Worm (Caenorhabditis elegans): ENCODE measurements around the gene iglr-2.

The iglr-2 gene

ce11 chrIII:8331211-8331610 lies at the start of gene iglr-2:
Gene iglr-2 (minus strand): TSS chrIII:8331311.
- TF ChIP-seq repo-1 (tag; optimal IDR thresholded peaks at IDR 0.05) (no peak), C17E4.6 (GFP tag; IDR thresholded peaks at IDR 0.05) (no peak), lsy-27 (tag; optimal IDR thresholded peaks at IDR 0.05; ENCODE audit: borderline replicate concordance, insufficient read depth) (no peak), aptf-3 (GFP tag; IDR thresholded peaks at IDR 0.05) (no peak), ztf-25 (GFP tag; IDR thresholded peaks at IDR 0.05) (no peak), B0035.1 (tag; optimal IDR thresholded peaks at IDR 0.05) (no peak), dpl-1 (GFP tag; optimal IDR thresholded peaks at IDR 0.05) (no peak), nhr-179 (tag; optimal IDR thresholded peaks at IDR 0.05) (no peak), ets-4 (GFP tag; optimal IDR thresholded peaks at IDR 0.05) (no peak), attf-5 (GFP tag; optimal IDR thresholded peaks at IDR 0.05) (no peak), T07F8.4 (tag; optimal IDR thresholded peaks at IDR 0.05) (no peak), Y56A3A.18 (GFP tag; IDR thresholded peaks at IDR 0.05) (no peak)

DNA sequence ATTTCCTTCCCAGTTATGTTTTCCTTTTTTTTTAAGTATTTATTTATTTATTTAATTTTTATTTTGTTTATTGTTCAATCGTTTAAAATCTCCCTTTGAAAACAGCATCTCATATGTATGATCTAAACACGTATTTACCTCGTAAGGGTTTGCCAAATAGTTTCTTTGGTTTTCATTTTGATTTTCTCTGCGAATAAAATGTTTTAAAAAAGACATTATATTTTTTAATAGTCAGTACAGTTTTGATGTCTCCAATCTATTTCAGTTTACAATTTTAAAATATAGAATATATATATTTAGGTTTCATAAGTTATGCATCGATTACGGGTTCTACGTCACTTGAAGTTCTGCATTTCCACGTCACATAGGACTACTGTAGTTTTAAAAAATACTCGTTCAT lies 49.5 kb upstream of the iglr-2 start, which contains the start of gene R05D3.12:
Gene R05D3.12, plus strand, starts transcription at position 301 of the 400 bp plus-strand sequence.
- no peak for TF ChIP-seq B0019.2 (GFP tag; conservative IDR thresholded peaks at IDR 0.05)
- TF ChIP-seq madf-6 (GFP tag; IDR thresholded peaks at IDR 0.05): peak; percentile 27; the same call in 1 of the 2 replicates
- TF ChIP-seq Y53G8AR.9 (GFP tag; conservative IDR thresholded peaks at IDR 0.05): 0 out of 2 replicates have a peak, but pooled peaks have one; percentile 16

DNA sequence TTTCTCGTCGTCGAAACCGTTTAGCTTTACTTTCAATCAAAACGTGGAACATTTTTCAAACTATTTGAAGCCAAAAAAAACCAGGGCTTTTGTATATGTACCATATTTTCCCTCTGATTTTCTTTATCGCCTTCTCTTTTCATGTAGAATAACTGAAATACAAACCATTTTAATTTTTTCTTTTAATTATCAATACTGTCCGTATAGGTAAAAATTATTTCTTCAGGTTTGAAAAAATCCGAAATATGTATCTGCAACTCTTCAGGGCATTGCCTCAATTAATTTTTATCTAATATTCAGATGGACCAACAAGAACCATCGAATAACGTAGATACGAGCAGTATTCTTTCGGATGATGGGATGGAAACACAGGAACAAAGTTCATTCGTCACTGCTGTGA lies 43.9 kb upstream of the iglr-2 start, which contains the start of gene met-2:
Gene met-2, plus strand, starts transcription at position 301 of the 400 bp plus-strand sequence.
- TF ChIP-seq ama-1 (optimal IDR thresholded peaks at IDR 0.05) (no peak), ama-1 (GFP tag; optimal IDR thresholded peaks at IDR 0.05) (peak in 1 of 2 experiments; percentile 38), hmg-1.2 (GFP tag; IDR thresholded peaks at IDR 0.05) (peak; percentile 16; the same call in 1 of the 2 replicates), xnd-1 (tag; optimal IDR thresholded peaks at IDR 0.05) (no peak)

DNA sequence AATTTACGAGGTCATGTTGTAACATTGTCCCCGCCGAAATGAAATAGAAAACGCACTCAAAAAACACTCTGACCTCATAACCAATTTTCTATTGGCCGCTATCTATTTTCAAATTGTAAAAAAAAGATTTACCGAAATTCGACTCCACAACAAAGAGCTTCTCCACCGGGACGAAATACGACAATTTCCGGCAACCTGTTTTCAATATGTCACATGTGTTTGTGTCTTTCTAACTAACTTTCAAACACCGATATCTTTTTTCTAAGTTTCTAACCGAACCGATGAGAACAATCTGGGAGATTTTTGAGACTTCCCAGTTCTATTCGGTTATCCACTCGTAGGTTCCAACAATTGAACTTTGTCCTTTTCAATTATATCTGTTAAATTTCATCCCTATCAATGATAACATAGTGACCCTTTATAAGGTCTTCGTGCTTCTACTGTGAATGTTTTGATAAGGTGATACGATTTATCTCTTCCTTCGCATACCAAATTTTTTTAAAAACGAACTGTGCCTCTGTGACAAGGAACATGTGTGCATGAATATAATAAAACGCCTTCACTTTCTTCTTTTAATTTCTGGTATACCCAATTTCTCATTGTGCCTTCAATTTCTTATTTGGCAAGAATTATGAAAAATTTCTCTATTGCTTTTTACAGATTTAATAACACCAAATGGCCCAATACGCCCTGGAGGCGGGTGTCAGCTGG lies 40.6 kb upstream of the iglr-2 start, which contains the start of gene lmbr-1:
Gene lmbr-1, plus strand, starts transcription at position 661 of the 711 bp plus-strand sequence.
- no peak for TF ChIP-seq F52B5.7 (tag; optimal IDR thresholded peaks at IDR 0.05)
- no peak for TF ChIP-seq B0035.1 (tag; optimal IDR thresholded peaks at IDR 0.05)
- TF ChIP-seq nhr-80 (tag; optimal IDR thresholded peaks at IDR 0.05): no peak
- no peak for TF ChIP-seq hlh-12 (tag; optimal IDR thresholded peaks at IDR 0.05)
- no peak for TF ChIP-seq akir-1 (GFP tag; optimal IDR thresholded peaks at IDR 0.05)
- no peak for TF ChIP-seq Y95B8A.8 (GFP tag; IDR thresholded peaks at IDR 0.05)
- TF ChIP-seq mes-4 (tag; optimal IDR thresholded peaks at IDR 0.05): no peak
- no peak for TF ChIP-seq nhr-27 (tag; optimal IDR thresholded peaks at IDR 0.05)
- no peak for TF ChIP-seq madf-8 (GFP tag; conservative IDR thresholded peaks at IDR 0.05)
- TF ChIP-seq xnd-1 (tag; optimal IDR thresholded peaks at IDR 0.05): no peak
- no peak for TF ChIP-seq F10E7.11 (tag; optimal IDR thresholded peaks at IDR 0.05)
- no peak for TF ChIP-seq ceh-27 (GFP tag; optimal IDR thresholded peaks at IDR 0.05)
- TF ChIP-seq bed-2 (GFP tag; IDR thresholded peaks at IDR 0.05): no peak
- TF ChIP-seq mcd-1 (GFP tag; IDR thresholded peaks at IDR 0.05): no peak
- no peak for TF ChIP-seq ztf-22 (GFP tag; optimal IDR thresholded peaks at IDR 0.05)
- no peak for TF ChIP-seq zfh-2 (GFP tag; conservative IDR thresholded peaks at IDR 0.05)

All from whole organism, young adult.